Fruit fly (Drosophila melanogaster) Kc167 (cell line): ENCODE results near the gene CG9948.

Source experiments
- psq ChIP-seq: fragments of >200 bp; optimal IDR thresholded peaks from 2 replicates; lab custom pipeline; 2017; ENCODE audit warnings: missing external identifiers
- ttk ChIP-seq: sonication (Bioruptor generic); optimal IDR thresholded peaks from 2 replicates; lab custom pipeline; 2017; ENCODE audit warnings: missing external identifiers

DNA sequence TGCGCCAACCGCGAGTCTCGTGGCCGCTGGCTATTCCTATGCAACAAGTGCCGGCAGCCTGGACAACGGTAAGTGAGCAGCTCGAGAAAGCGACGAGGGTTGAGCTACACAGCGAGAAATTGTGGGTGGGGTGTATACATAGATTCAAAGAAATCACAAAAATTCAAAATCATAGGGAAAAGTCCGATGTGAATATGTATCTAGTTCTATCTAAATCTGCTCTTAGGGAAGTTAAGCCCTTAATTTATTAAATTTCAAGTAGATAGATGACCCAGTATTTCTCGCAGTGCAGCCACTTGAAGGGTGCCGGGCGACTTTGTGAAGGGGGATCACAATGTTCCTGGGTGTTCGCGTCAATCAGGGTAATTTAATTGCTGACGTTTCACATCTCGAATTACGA, 37.6 kb downstream of the CG9948 start:
- TF ChIP-seq ttk (lab: Kevin White, UChicago) (no peak), psq (lab: Kevin White, UChicago) (no peak)
